Fruit fly (Drosophila melanogaster): ENCODE results near the gene Rpp14a.

Rpp14a gene

dm6 chr3R:30022452-30023028, 34.1 kb upstream of the Rpp14a start, which contains the start of the genes RpS28a and Axn:
RpS28a (minus strand) TSS chr3R:30022648.
Axn (plus strand) TSS chr3R:30022842.
- TF ChIP-seq CG31627 (GFP tag; optimal IDR thresholded peaks at IDR 0.05) (peak; percentile 6), spab (GFP tag; optimal IDR thresholded peaks at IDR 0.05) (no peak), CG8319 (GFP tag; optimal IDR thresholded peaks at IDR 0.05) (peak; percentile 100), Hr39 (GFP tag; optimal IDR thresholded peaks at IDR 0.05) (peak; percentile 9), CG8632 (GFP tag; optimal IDR thresholded peaks at IDR 0.05) (no peak), Hr38 (GFP tag; optimal IDR thresholded peaks at IDR 0.05) (no peak), svp (GFP tag) (peak; percentile 96), Blimp-1 (GFP tag; optimal IDR thresholded peaks at IDR 0.05) (no peak), fd59A (GFP tag; optimal IDR thresholded peaks at IDR 0.05) (no peak), cyc (GFP tag; optimal IDR thresholded peaks at IDR 0.05) (peak; percentile 1), acj6 (GFP tag; optimal IDR thresholded peaks at IDR 0.05) (no peak), esn (GFP tag; optimal IDR thresholded peaks at IDR 0.05) (no peak), Sox14 (GFP tag; optimal IDR thresholded peaks at IDR 0.05) (no peak)

DNA sequence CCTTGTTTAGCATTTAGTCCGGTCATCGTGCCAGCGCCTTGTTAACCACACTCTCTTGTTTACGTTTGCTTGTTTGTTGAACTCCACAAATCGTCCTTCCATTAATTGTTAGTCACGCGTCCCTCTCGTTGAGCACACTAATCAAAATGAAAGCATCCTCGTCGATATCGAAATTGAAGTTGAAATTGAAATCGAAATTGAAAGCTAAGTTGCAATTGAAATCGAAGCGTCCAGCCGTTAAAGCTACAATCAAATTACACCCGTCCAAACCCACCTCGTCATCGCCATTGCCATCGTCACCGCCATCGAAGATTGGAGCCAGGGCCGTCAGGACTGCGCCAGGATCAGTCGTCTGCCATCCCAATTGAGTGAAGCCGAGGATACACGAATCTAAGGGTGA, 33.2 kb upstream of the Rpp14a start:
- TF ChIP-seq CG6163 (GFP tag; IDR thresholded peaks at IDR 0.05) (no peak), Sox15 (GFP tag; optimal IDR thresholded peaks at IDR 0.05) (no peak), fd85E (GFP tag; optimal IDR thresholded peaks at IDR 0.05) (no peak), CG3032 (tag; optimal IDR thresholded peaks at IDR 0.05) (no peak)

DNA sequence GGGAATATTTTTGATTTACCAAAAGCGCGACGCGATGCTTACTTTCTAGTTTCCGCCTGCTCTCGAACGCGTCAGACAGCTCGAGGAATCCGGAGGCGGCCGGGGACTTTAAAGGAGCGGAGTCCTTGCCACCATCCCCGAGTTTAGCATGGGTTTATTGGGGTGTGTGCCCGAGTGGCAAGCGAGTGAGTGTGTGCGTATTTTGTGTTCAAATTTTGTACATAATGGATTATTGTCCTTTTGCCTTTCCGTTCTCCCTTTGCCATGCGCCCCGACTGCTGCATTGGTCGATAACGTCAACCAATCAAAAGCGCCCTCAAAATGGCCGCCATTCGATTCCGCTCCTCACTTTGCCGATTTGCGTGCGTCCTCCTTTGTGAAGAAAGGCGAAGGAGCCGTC, 26.6 kb upstream of the Rpp14a start:
- no peak for TF ChIP-seq CG6792 (GFP tag; optimal IDR thresholded peaks at IDR 0.05)
- no peak for TF ChIP-seq CG8632 (GFP tag; optimal IDR thresholded peaks at IDR 0.05)
- no peak for TF ChIP-seq CG6808 (GFP tag; optimal IDR thresholded peaks at IDR 0.05)
- TF ChIP-seq CG32006 (GFP tag; optimal IDR thresholded peaks at IDR 0.05) = no peak
- no peak for TF ChIP-seq eg (GFP tag; IDR thresholded peaks at IDR 0.05)
- TF ChIP-seq Hr4 (GFP tag; optimal IDR thresholded peaks at IDR 0.05) = no peak
- TF ChIP-seq CG11294 (GFP tag; IDR thresholded peaks at IDR 0.05) = no peak
- TF ChIP-seq salr (GFP tag; optimal IDR thresholded peaks at IDR 0.05) = no peak
- TF ChIP-seq CG11902 (GFP tag; optimal IDR thresholded peaks at IDR 0.05) = no peak
- no peak for TF ChIP-seq Sox15 (GFP tag; optimal IDR thresholded peaks at IDR 0.05)
- no peak for TF ChIP-seq CG6276 (GFP tag; optimal IDR thresholded peaks at IDR 0.05)
- no peak for TF ChIP-seq CG31627 (GFP tag; optimal IDR thresholded peaks at IDR 0.05)
- TF ChIP-seq CG8319 (GFP tag; optimal IDR thresholded peaks at IDR 0.05) = no peak
- TF ChIP-seq Lpt (GFP tag; optimal IDR thresholded peaks at IDR 0.05) = no peak
- no peak for TF ChIP-seq fd59A (GFP tag; optimal IDR thresholded peaks at IDR 0.05)
- TF ChIP-seq CG9139 (GFP tag; optimal IDR thresholded peaks at IDR 0.05) = no peak

- TF ChIP-seq CG6163 (GFP tag; IDR thresholded peaks at IDR 0.05) (no peak), CG11902 (GFP tag; optimal IDR thresholded peaks at IDR 0.05) (no peak), dsx (GFP tag; optimal IDR thresholded peaks at IDR 0.05; ENCODE audit: poor library complexity, severe bottlenecking) (no peak)
Measured at dm6 chr3R:30032281-30032680, 24.4 kb upstream of the Rpp14a start.

- TF ChIP-seq CG6276 (GFP tag; optimal IDR thresholded peaks at IDR 0.05) = no peak
- no peak for TF ChIP-seq CG3032 (tag; optimal IDR thresholded peaks at IDR 0.05)
- TF ChIP-seq Met (GFP tag; optimal IDR thresholded peaks at IDR 0.05) = no peak
- TF ChIP-seq esn (GFP tag; optimal IDR thresholded peaks at IDR 0.05) = no peak
- TF ChIP-seq pdm3 (GFP tag; optimal IDR thresholded peaks at IDR 0.05) = no peak
- no peak for TF ChIP-seq Sox102F (GFP tag; optimal IDR thresholded peaks at IDR 0.05)
- TF ChIP-seq CG6854 (GFP tag; optimal IDR thresholded peaks at IDR 0.05) = no peak
- no peak for TF ChIP-seq CG16779 (tag; optimal IDR thresholded peaks at IDR 0.05)
- no peak for TF ChIP-seq OdsH (GFP tag; optimal IDR thresholded peaks at IDR 0.05)
Measured at dm6 chr3R:30036609-30037008, 20.1 kb upstream of the Rpp14a start, which contains the start of gene ZIPIC. ZIPIC (minus strand) TSS chr3R:30036870.
